Worm (Caenorhabditis elegans) whole organism, L4/young adult: ENCODE measurements around the gene ubc-13.
"Not testable (repeated sequence)": the region's sequence is repeated elsewhere in the genome, so short reads cannot be mapped to it uniquely, and the experiment has no call there.

ENCODE experiments used
- W03F9.2 ChIP-seq: fragments of 150-350 bp; optimal IDR thresholded peaks from 2 replicates; lab custom pipeline; 2014; ENCODE audit warnings: missing biosample characterization, missing genetic modification characterization
- dao-5 ChIP-seq: sonication (generic microtip); optimal IDR thresholded peaks from 2 replicates; lab custom pipeline; 2016; ENCODE audit warnings: missing genotype, missing genetic modification characterization, moderate library complexity, missing compliant biosample characterization
- him-1 ChIP-seq: sonication (generic microtip); optimal IDR thresholded peaks from 2 replicates; lab custom pipeline; 2016; ENCODE audit warnings: missing genotype, missing genetic modification reagents, missing genetic modification characterization, missing compliant biosample characterization

Gene ubc-13

ce11 chrIV:2894630-2895029 is 30.9 kb downstream of the ubc-13 start, which contains the start of gene Y54G2A.19:
Y54G2A.19 (minus strand) TSS chrIV:2894730.
- TF ChIP-seq W03F9.2 (tag; lab: Kevin White, UChicago); dao-5 (tag; lab: Kevin White, UChicago); him-1: not testable (repeated sequence)

- no peak for TF ChIP-seq dao-5 (tag; lab: Kevin White, UChicago)
- TF ChIP-seq W03F9.2 (tag; lab: Kevin White, UChicago) = no peak
- no peak for TF ChIP-seq him-1
Observed at ce11 chrIV:2893486-2893842, 32.0 kb downstream of the ubc-13 start.

DNA sequence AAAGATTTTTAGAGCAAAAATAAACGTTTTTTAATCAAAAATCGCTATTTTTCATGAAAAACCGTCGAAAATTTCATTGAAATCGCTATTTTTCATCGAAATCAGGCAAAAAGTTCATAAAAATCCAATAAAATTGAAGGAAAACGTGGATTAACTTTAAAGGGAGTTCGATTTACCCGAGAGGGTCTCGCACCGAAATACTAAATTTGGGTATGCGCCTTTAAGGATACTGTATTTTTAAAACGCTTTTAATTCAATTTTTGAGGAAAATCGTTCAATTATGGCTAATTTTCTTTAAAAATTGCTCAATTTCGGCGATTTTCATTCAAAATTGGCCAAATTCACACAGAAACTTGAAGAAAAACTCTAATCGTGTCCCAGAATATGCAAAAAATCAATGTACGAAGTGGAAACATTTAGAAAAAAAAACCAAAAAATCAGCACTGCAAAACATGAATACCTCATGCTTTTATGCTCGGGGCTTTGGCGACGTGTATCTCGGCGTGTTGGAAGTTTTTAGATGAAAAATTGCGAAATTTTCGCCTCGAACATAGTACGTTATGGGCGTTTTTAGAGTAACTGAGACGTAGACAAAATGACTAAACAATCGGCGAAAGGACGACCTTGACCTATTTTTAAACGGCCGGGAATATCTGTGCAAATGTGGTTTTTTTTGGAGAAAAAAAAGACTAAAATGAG is 32.6 kb downstream of the ubc-13 start:
- TF ChIP-seq W03F9.2 (tag; lab: Kevin White, UChicago) (no peak), him-1 (no peak)

ce11 chrIV:2892395-2892786 is 33.1 kb downstream of the ubc-13 start, which contains the start of gene Y54G2A.18:
Y54G2A.18 (minus strand) TSS chrIV:2892495.
- TF ChIP-seq dao-5 (tag; lab: Kevin White, UChicago) (no peak), W03F9.2 (tag; lab: Kevin White, UChicago) (no peak), him-1 (no peak)

DNA sequence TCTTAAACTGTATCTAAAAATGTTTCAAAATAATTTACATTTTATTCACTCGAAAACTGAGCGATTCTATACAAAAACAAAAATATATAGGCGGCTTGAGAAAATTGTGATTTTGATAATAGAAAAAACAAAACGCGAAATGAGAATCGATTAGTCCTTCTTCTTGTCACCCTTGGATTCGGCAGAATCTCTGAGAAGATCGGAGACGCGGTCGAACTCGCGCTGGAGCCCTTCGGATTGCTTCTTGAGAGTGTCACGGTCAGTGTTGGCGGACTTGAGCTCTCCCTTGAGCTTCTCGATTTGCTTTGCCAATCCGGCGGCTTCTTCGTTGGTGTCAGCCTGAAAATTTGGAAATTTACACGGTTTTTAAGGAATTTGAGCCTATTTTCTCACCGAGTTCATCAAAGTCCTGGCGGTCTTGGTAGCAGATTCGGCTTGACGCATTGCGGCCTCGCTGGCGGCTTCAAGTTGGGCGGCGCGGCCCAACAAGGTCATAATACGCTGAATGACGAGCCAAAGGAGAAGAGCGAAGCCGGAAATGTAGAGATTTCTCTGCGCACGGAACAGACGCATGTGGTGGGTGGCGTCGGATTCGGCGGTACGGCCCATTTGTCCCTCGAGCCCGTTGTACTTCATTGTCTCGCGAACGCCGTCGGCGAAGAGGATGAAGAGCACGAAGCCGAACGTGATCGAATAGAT is 33.8 kb downstream of the ubc-13 start:
- no peak for TF ChIP-seq dao-5 (tag; lab: Kevin White, UChicago)
- no peak for TF ChIP-seq W03F9.2 (tag; lab: Kevin White, UChicago)
- no peak for TF ChIP-seq him-1

- no peak for TF ChIP-seq him-1
- TF ChIP-seq W03F9.2 (tag; lab: Kevin White, UChicago) = no peak
- no peak for TF ChIP-seq dao-5 (tag; lab: Kevin White, UChicago)
Observed at ce11 chrIV:2890401-2890952, 35.0 kb downstream of the ubc-13 start, which contains the start of the genes nprt-1 and dib-1. nprt-1 (minus strand) TSS chrIV:2890451. dib-1 (plus strand) TSS chrIV:2890882.

DNA sequence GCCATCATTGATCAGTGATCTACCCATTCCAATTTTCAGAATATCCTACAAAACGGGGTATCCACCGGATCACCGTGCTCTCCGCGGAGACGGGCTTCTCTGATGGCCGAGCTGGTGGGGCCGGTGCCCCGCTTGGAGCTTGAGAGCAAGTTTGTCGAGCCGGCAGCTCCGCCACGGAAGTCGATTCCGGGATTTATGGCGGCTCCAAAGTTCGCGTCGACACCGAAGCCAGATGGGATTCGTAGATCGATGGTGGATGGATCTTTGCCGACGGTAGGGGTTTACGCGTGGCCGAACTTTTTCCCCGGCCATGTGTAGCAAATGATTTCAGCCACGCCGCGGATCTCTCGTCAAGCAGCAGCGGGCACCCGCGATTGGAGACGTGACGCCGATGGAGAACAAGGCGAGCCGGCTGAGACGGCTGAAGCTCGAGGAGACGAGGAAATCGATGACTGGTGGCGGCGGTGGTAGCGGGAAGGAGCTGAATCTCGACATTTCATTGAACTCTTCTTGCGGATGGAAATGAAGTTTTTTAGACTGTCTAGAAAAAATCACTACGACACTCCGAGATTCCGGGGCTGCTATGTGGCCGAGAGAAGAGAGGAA is 36.9 kb downstream of the ubc-13 start:
- no peak for TF ChIP-seq dao-5 (tag; lab: Kevin White, UChicago)
- no peak for TF ChIP-seq him-1
- TF ChIP-seq W03F9.2 (tag; lab: Kevin White, UChicago) = no peak

DNA sequence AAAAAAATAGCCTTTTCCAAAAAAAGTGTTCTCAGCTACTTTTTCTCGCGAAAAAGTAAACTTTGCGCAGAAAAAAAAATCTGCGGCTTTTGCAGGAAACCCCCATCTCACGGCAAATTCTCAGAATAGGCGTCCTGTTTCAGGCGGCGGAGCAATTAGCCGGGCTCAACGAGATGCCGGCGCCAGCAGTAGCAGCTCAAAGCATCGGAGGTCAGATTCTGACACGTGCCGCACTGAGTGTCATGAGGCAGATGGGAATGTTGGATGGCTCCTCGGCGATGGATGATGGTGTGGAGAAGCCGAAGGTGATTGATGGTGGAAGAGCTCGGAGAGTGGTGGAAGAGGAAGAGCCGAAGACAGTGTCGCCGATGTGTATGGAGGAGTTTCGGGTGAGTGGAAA is 38.2 kb downstream of the ubc-13 start:
- TF ChIP-seq W03F9.2 (tag; lab: Kevin White, UChicago) (no peak), dao-5 (tag; lab: Kevin White, UChicago) (no peak), him-1 (no peak)

DNA sequence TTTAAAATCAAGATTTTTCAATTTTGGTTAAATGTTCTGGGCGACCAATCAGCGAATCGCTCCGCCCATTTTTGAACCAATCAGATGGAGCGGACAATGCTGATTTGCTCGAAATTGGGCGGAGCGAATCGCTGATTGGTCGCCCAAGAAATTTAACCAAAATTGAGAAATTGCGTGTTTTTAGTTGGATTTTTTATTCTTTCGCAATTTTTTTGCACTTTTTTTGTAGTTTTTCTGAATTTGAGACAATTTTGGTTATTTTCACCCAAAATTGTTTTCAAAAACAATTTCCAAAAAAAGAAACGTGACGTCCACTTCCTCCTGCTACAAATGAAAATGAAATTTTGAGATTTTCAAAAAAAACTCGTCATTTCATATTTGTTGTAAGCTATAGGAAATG is 38.8 kb downstream of the ubc-13 start, which contains the start of gene dml-1:
TSS of gene dml-1 (plus strand) at position 301 of the 400 bp plus-strand sequence.
- TF ChIP-seq W03F9.2 (tag; lab: Kevin White, UChicago) (no peak), dao-5 (tag; lab: Kevin White, UChicago) (no peak), him-1 (no peak)

ce11 chrIV:2885260-2885659 is 40.2 kb downstream of the ubc-13 start:
- TF ChIP-seq him-1 (no peak), dao-5 (tag; lab: Kevin White, UChicago) (no peak), W03F9.2 (tag; lab: Kevin White, UChicago) (no peak)
